Worm (Caenorhabditis elegans): ENCODE measurements around the gene gcy-19.
"Not testable (repeated sequence)": the region's sequence is repeated elsewhere in the genome, so short reads cannot be mapped to it uniquely, and the experiment has no call there.

Gene gcy-19

DNA sequence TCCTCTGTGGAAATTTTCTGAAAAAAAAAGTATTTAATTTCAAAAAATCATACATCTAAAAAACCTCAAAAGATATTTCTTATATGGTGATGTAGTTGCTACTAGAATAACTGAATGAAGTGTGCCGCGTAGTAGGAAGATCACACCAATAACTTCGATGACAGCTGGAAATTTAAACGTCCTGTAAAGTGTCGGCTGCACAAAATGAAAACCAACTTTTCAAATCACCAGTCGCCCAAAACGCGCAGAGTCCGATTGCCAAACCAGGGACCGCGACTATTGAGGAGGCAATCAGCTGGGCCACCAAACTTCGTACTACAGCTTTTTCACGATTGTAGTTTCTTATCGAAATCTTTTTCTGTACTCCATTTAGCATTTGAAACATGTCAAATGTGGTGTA is 57.9 kb downstream of the gcy-19 start, which contains the start of gene sri-48:
sri-48 (minus strand) TSS at position 101 of the 400 bp plus-strand sequence.
- not testable (repeated sequence) for TF ChIP-seq R02D3.7 (tag; optimal IDR thresholded peaks at IDR 0.05); attf-4 (tag; optimal IDR thresholded peaks at IDR 0.05); ceh-44 (GFP tag; IDR thresholded peaks at IDR 0.05)
